Fruit fly (Drosophila melanogaster) whole organism, embryonic: ENCODE measurements around the gene CG42324.

Experiments
- Asciz ChIP-seq: fragments of 200-800 bp; sonication (Bioruptor generic); optimal IDR thresholded peaks from 2 replicates; lab custom pipeline; 2017; ENCODE audit warnings: missing biosample characterization, mild to moderate bottlenecking, missing genetic modification characterization, missing genetic modification reagents
- Atf3 ChIP-seq: fragments of 200-800 bp; sonication (Bioruptor generic); optimal IDR thresholded peaks from 3 replicates; lab custom pipeline; 2016; ENCODE audit warnings: missing biosample characterization, missing genetic modification characterization
- Atf6 ChIP-seq: fragments of 200-800 bp; sonication (Bioruptor generic); IDR thresholded peaks from 2 replicates; pipeline ENCODE4 v1.3.6; 2022; ENCODE audit warnings: missing biosample characterization, missing genetic modification characterization
- CG10431 ChIP-seq: fragments of 200-800 bp; sonication (Bioruptor generic); optimal IDR thresholded peaks from 3 replicates; lab custom pipeline; 2018; ENCODE audit warnings: missing biosample characterization, mild to moderate bottlenecking, missing genetic modification characterization
- CG12236 ChIP-seq: fragments of 200-800 bp; sonication (Bioruptor generic); optimal IDR thresholded peaks from 2 replicates; lab custom pipeline; 2016; ENCODE audit warnings: missing biosample characterization, missing genetic modification characterization
- CG13424 ChIP-seq: fragments of 200-800 bp; sonication (Bioruptor generic); optimal IDR thresholded peaks from 2 replicates; lab custom pipeline; 2019; ENCODE audit warnings: missing biosample characterization, mild to moderate bottlenecking, missing genetic modification characterization, moderate library complexity
- CG14860 ChIP-seq: fragments of 200-800 bp; sonication (Bioruptor generic); IDR thresholded peaks from 3 replicates; pipeline ENCODE4 v1.3.6; 2022; ENCODE audit warnings: missing biosample characterization, missing genetic modification characterization; ENCODE audit not compliant: partially characterized antibody
- CG15479 ChIP-seq: fragments of 200-800 bp; sonication (Bioruptor generic); optimal IDR thresholded peaks from 3 replicates; lab custom pipeline; 2019; ENCODE audit warnings: missing biosample characterization, mild to moderate bottlenecking, missing genetic modification characterization, moderate library complexity
- CG2889 ChIP-seq: fragments of 200-800 bp; sonication (Bioruptor generic); IDR thresholded peaks from 3 replicates; pipeline ENCODE4 v1.3.6; 2022; ENCODE audit warnings: missing biosample characterization, missing genetic modification characterization
- CG31388 ChIP-seq: fragments of 200-800 bp; sonication (Bioruptor generic); optimal IDR thresholded peaks from 2 replicates; lab custom pipeline; 2016; ENCODE audit warnings: missing biosample characterization, missing genetic modification characterization
- CG32532 ChIP-seq: fragments of 200-800 bp; sonication (Bioruptor generic); IDR thresholded peaks from 2 replicates; pipeline ENCODE4 v1.3.6; 2022; ENCODE audit warnings: missing biosample characterization, missing genetic modification characterization
- CG4424 ChIP-seq: fragments of 200-800 bp; sonication (Bioruptor generic); optimal IDR thresholded peaks from 3 replicates; lab custom pipeline; 2016; ENCODE audit warnings: missing biosample characterization, missing genetic modification characterization
- CG6683 ChIP-seq: fragments of 200-800 bp; sonication (Bioruptor generic); optimal IDR thresholded peaks from 2 replicates; lab custom pipeline; 2017; ENCODE audit warnings: missing biosample characterization, mild to moderate bottlenecking, missing genetic modification characterization, missing genetic modification reagents
- CkIIα-i1 ChIP-seq: fragments of 200-800 bp; sonication (Bioruptor generic); IDR thresholded peaks from 2 replicates; pipeline ENCODE4 v1.3.6; 2022; ENCODE audit warnings: missing biosample characterization, missing genetic modification characterization
- Dad ChIP-seq: fragments of 200-800 bp; sonication (Bioruptor generic); optimal IDR thresholded peaks from 3 replicates; lab custom pipeline; 2016; ENCODE audit warnings: missing biosample characterization, missing genetic modification characterization
- Deaf1 ChIP-seq: fragments of 200-800 bp; optimal IDR thresholded peaks from 3 replicates; lab custom pipeline; 2019; ENCODE audit warnings: missing biosample characterization, mild to moderate bottlenecking, missing genetic modification characterization, moderate library complexity
- Dref ChIP-seq: fragments of 200-800 bp; sonication (Bioruptor generic); IDR thresholded peaks from 2 replicates; pipeline ENCODE4 v1.3.6; 2022; ENCODE audit warnings: missing biosample characterization, missing genetic modification characterization
- Drgx ChIP-seq: fragments of 200-800 bp; sonication (Bioruptor generic); IDR thresholded peaks from 2 replicates; pipeline ENCODE4 v1.3.6; 2022; ENCODE audit warnings: missing biosample characterization, missing genetic modification characterization
- E2f1 ChIP-seq: fragments of 200-800 bp; sonication (Bioruptor generic); IDR thresholded peaks from 2 replicates; pipeline ENCODE4 v1.3.6; 2022; ENCODE audit warnings: missing biosample characterization, missing genetic modification characterization
- Hr3 ChIP-seq: fragments of 200-800 bp; sonication (Bioruptor generic); optimal IDR thresholded peaks from 3 replicates; lab custom pipeline; 2016; ENCODE audit warnings: missing biosample characterization, missing genetic modification characterization
- Mes4 ChIP-seq: fragments of 200-800 bp; sonication (Bioruptor generic); optimal IDR thresholded peaks from 2 replicates; lab custom pipeline; 2016; ENCODE audit warnings: missing biosample characterization, missing genetic modification characterization
- Oaz ChIP-seq: fragments of 200-800 bp; sonication (Bioruptor generic); IDR thresholded peaks from 2 replicates; pipeline ENCODE4 v1.3.6; 2022; ENCODE audit warnings: missing biosample characterization, missing genetic modification characterization
- Sox102F ChIP-seq: fragments of 200-800 bp; sonication (Bioruptor generic); optimal IDR thresholded peaks from 2 replicates; lab custom pipeline; 2018; ENCODE audit warnings: missing biosample characterization, mild to moderate bottlenecking, missing genetic modification characterization, moderate library complexity
- Sry-δ ChIP-seq: fragments of 200-800 bp; sonication (Bioruptor generic); optimal IDR thresholded peaks from 2 replicates; lab custom pipeline; 2016; ENCODE audit warnings: missing biosample characterization, missing genetic modification characterization
- Tbp ChIP-seq: fragments of >200 bp; optimal IDR thresholded peaks from 2 replicates; lab custom pipeline; 2018; ENCODE audit warnings: missing biosample characterization, missing genetic modification characterization
- Xbp1 ChIP-seq: fragments of 200-800 bp; sonication (Bioruptor generic); optimal IDR thresholded peaks from 3 replicates; lab custom pipeline; 2016; ENCODE audit warnings: missing biosample characterization, mild to moderate bottlenecking, missing genetic modification characterization
- az2 ChIP-seq: fragments of 200-800 bp; sonication (Bioruptor generic); optimal IDR thresholded peaks from 3 replicates; lab custom pipeline; 2016; ENCODE audit warnings: missing biosample characterization, missing genetic modification characterization
- bcd ChIP-seq: fragments of 200-800 bp; sonication (Bioruptor generic); optimal IDR thresholded peaks from 2 replicates; lab custom pipeline; 2017; ENCODE audit warnings: missing biosample characterization, mild to moderate bottlenecking, missing genetic modification characterization
- chm ChIP-seq: fragments of 200-800 bp; sonication (Bioruptor generic); IDR thresholded peaks from 2 replicates; pipeline ENCODE4 v1.3.6; 2022; ENCODE audit warnings: missing biosample characterization, missing genetic modification characterization
- crol ChIP-seq: fragments of 200-800 bp; sonication (Bioruptor generic); IDR thresholded peaks from 2 replicates; pipeline ENCODE4 v1.3.6; 2022; ENCODE audit warnings: missing biosample characterization, missing genetic modification characterization
- gce ChIP-seq: fragments of 200-800 bp; sonication (Bioruptor generic); IDR thresholded peaks from 3 replicates; pipeline ENCODE4 v1.3.6; 2022; ENCODE audit warnings: missing biosample characterization, missing genetic modification characterization
- gcm2 ChIP-seq: fragments of 200-800 bp; sonication (Bioruptor generic); optimal IDR thresholded peaks from 2 replicates; lab custom pipeline; 2016; ENCODE audit warnings: missing biosample characterization, missing genetic modification characterization
- gsb ChIP-seq: fragments of 200-800 bp; sonication (Bioruptor generic); IDR thresholded peaks from 2 replicates; pipeline ENCODE4 v1.3.6; 2022; ENCODE audit warnings: missing biosample characterization, missing genetic modification characterization
- h ChIP-seq: fragments of >200 bp; optimal IDR thresholded peaks from 2 replicates; lab custom pipeline; 2017
- hb ChIP-seq: fragments of 200-800 bp; sonication (Bioruptor generic); IDR thresholded peaks from 3 replicates; pipeline ENCODE4 v1.3.6; 2022; ENCODE audit warnings: missing biosample characterization, missing genetic modification characterization; ENCODE audit not compliant: partially characterized antibody
- knrl ChIP-seq: fragments of 200-800 bp; sonication (Bioruptor generic); IDR thresholded peaks from 3 replicates; pipeline ENCODE4 v1.3.6; 2022; ENCODE audit warnings: missing biosample characterization, missing genetic modification characterization; ENCODE audit not compliant: partially characterized antibody
- maf-S ChIP-seq: fragments of 200-800 bp; sonication (Bioruptor generic); optimal IDR thresholded peaks from 2 replicates; lab custom pipeline; 2016; ENCODE audit warnings: missing biosample characterization, missing genetic modification characterization
- nerfin-2 ChIP-seq: fragments of 200-800 bp; sonication (Bioruptor generic); IDR thresholded peaks from 2 replicates; pipeline ENCODE4 v1.3.6; 2022; ENCODE audit warnings: missing biosample characterization, missing genetic modification characterization; ENCODE audit not compliant: partially characterized antibody
- nmo ChIP-seq: fragments of 200-800 bp; sonication (Bioruptor generic); optimal IDR thresholded peaks from 2 replicates; lab custom pipeline; 2018; ENCODE audit warnings: missing biosample characterization, mild to moderate bottlenecking, missing genetic modification characterization, moderate library complexity
- oc ChIP-seq: fragments of 200-800 bp; sonication (Bioruptor generic); optimal IDR thresholded peaks from 2 replicates; lab custom pipeline; 2018; ENCODE audit warnings: missing biosample characterization, mild to moderate bottlenecking, missing genetic modification characterization, moderate library complexity
- org-1 ChIP-seq: fragments of 200-800 bp; sonication (Bioruptor generic); optimal IDR thresholded peaks from 2 replicates; lab custom pipeline; 2017; ENCODE audit warnings: missing biosample characterization, missing genetic modification characterization
- pita ChIP-seq: fragments of 200-800 bp; sonication (Bioruptor generic); optimal IDR thresholded peaks from 2 replicates; lab custom pipeline; 2017; ENCODE audit warnings: missing biosample characterization, mild to moderate bottlenecking, missing genetic modification characterization
- pnt ChIP-seq: fragments of 200-800 bp; sonication (Bioruptor generic); optimal IDR thresholded peaks from 3 replicates; lab custom pipeline; 2016; ENCODE audit warnings: missing biosample characterization, missing genetic modification characterization
- sc ChIP-seq, 3 experiments: fragments of >200 bp in 2 of 3; fragments of 200-800 bp in 1 of 3; sonication (Bioruptor generic) in 1 of 3; optimal IDR thresholded peaks; 2 replicates in 2 of 3; 3 replicates in 1 of 3; lab custom pipeline; 2017; ENCODE audit warnings: mild to moderate bottlenecking in 1 of 3, missing biosample characterization in 1 of 3, missing genetic modification characterization in 1 of 3, missing genetic modification reagents in 1 of 3
- sisA ChIP-seq: fragments of 200-800 bp; sonication (Bioruptor generic); IDR thresholded peaks from 2 replicates; pipeline ENCODE4 v1.3.6; 2022; ENCODE audit warnings: missing biosample characterization, missing genetic modification characterization
- slou ChIP-seq: fragments of 200-800 bp; sonication (Bioruptor generic); optimal IDR thresholded peaks from 3 replicates; lab custom pipeline; 2016; ENCODE audit warnings: missing biosample characterization, missing genetic modification characterization
- tap ChIP-seq: fragments of 200-800 bp; optimal IDR thresholded peaks from 3 replicates; lab custom pipeline; 2019; ENCODE audit warnings: missing biosample characterization, mild to moderate bottlenecking, missing genetic modification characterization, moderate library complexity
- tgo ChIP-seq: fragments of 200-800 bp; sonication (Bioruptor generic); IDR thresholded peaks from 3 replicates; pipeline ENCODE4 v1.3.6; 2022; ENCODE audit warnings: missing biosample characterization, missing genetic modification characterization
- trem ChIP-seq: fragments of 200-800 bp; optimal IDR thresholded peaks from 3 replicates; lab custom pipeline; 2019; ENCODE audit warnings: missing biosample characterization, mild to moderate bottlenecking, missing genetic modification characterization, moderate library complexity
- tx ChIP-seq: fragments of 200-800 bp; sonication (Bioruptor generic); optimal IDR thresholded peaks from 2 replicates; lab custom pipeline; 2016; ENCODE audit warnings: missing biosample characterization, missing genetic modification characterization
- z ChIP-seq: fragments of 200-800 bp; sonication (Bioruptor generic); IDR thresholded peaks from 3 replicates; pipeline ENCODE4 v1.3.6; 2022; ENCODE audit warnings: missing biosample characterization, missing genetic modification characterization

Gene CG42324

dm6 chr3L:3438473-3438872 is 33.8 kb upstream of the CG42324 start (continued):
- TF ChIP-seq sc (optimal IDR thresholded peaks at IDR 0.05; lab: Kevin White, UChicago) (no peak), sc (GFP tag; optimal IDR thresholded peaks at IDR 0.05; lab: Kevin White, UChicago) (peak; percentile 60), h (no peak), maf-S (GFP tag; lab: Kevin White, UChicago) (no peak), Drgx (GFP tag; lab: Robert Waterston, UW) (no peak), slou (GFP tag; lab: Kevin White, UChicago) (peak; percentile 9), CG32532 (GFP tag; lab: Robert Waterston, UW) (peak; percentile 32; the same call in 1 of the 2 replicates), Sox102F (GFP tag; lab: Kevin White, UChicago) (peak; percentile 77), oc (tag; lab: Kevin White, UChicago) (peak; percentile 77), CG15479 (GFP tag; lab: Kevin White, UChicago) (no peak), gce (GFP tag; lab: Robert Waterston, UW) (no peak), CG10431 (no peak), CG6683 (peak; percentile 49), E2f1 (GFP tag; lab: Robert Waterston, UW) (peak; percentile 62), CG14860 (GFP tag; lab: Robert Waterston, UW) (no peak), chm (GFP tag; lab: Robert Waterston, UW) (peak; percentile 48; the same call in 1 of the 2 replicates), CG13424 (tag; lab: Kevin White, UChicago) (peak; percentile 63), CG31388 (no peak), crol (GFP tag; lab: Robert Waterston, UW) (peak; percentile 15; the same call in 1 of the 2 replicates), CG2889 (GFP tag; lab: Robert Waterston, UW) (peak; percentile 47; the same call in 1 of the 3 replicates), org-1 (GFP tag; lab: Kevin White, UChicago) (peak; percentile 47), CG12236 (no peak), Atf6 (GFP tag; lab: Robert Waterston, UW) (peak; percentile 27; the same call in 1 of the 2 replicates), tx (GFP tag; lab: Kevin White, UChicago) (peak; percentile 26), tap (tag; lab: Kevin White, UChicago) (peak; percentile 59), nerfin-2 (GFP tag; lab: Robert Waterston, UW) (no peak), Dref (GFP tag; lab: Robert Waterston, UW) (no peak), az2 (GFP tag; lab: Kevin White, UChicago) (peak; percentile 72), tgo (GFP tag; lab: Robert Waterston, UW) (peak; percentile 67; the same call in 2 of the 3 replicates), gsb (no peak), Tbp (GFP tag; lab: Kevin White, UChicago) (no peak), z (no peak), Asciz (peak; percentile 49), pita (no peak), CkIIα-i1 (GFP tag; lab: Robert Waterston, UW) (no peak), Sry-δ (GFP tag; lab: Kevin White, UChicago) (peak; percentile 12), Hr3 (GFP tag; lab: Kevin White, UChicago) (peak; percentile 50), trem (tag; lab: Kevin White, UChicago) (peak; percentile 72), CG4424 (peak; percentile 74), Oaz (GFP tag; lab: Robert Waterston, UW) (0 out of 2 replicates have a peak, but pooled peaks have one; percentile 18), Deaf1 (tag; lab: Kevin White, UChicago) (peak; percentile 36), nmo (GFP tag; lab: Kevin White, UChicago) (peak; percentile 78), sisA (GFP tag; lab: Robert Waterston, UW) (peak; percentile 50; the same call in 1 of the 2 replicates), Dad (GFP tag; lab: Kevin White, UChicago) (no peak), gcm2 (peak; percentile 0), Xbp1 (GFP tag; lab: Kevin White, UChicago) (peak; percentile 65), bcd (GFP tag; lab: Kevin White, UChicago) (peak; percentile 33), hb (GFP tag; lab: Robert Waterston, UW) (no peak), Atf3 (GFP tag; lab: Kevin White, UChicago) (peak; percentile 22), Mes4 (GFP tag; lab: Kevin White, UChicago) (peak; percentile 38), knrl (GFP tag; lab: Robert Waterston, UW) (no peak), pnt (peak; percentile 27)
